Worm (Caenorhabditis elegans) whole organism, young adult: ENCODE data around the gene clc-11.

Experiments
- B0019.2 ChIP-seq: fragments of 200-800 bp; sonication (Bioruptor generic); conservative IDR thresholded peaks from 2 replicates; pipeline ENCODE4 v1.3.6; 2022; ENCODE audit warnings: missing genetic modification reagents, missing genetic modification characterization, missing compliant biosample characterization
- B0261.1 ChIP-seq: sonication (generic microtip); optimal IDR thresholded peaks from 2 replicates; lab custom pipeline; 2016; ENCODE audit warnings: mild to moderate bottlenecking, missing genetic modification characterization, moderate library complexity, missing compliant biosample characterization
- C06A6.2 ChIP-seq: fragments of 200-800 bp; sonication (Bioruptor generic); conservative IDR thresholded peaks from 2 replicates; pipeline ENCODE4 v1.3.6; 2022; ENCODE audit warnings: missing genetic modification characterization, missing compliant biosample characterization
- C17E4.6 ChIP-seq: fragments of 200-800 bp; sonication (Bioruptor generic); IDR thresholded peaks from 2 replicates; pipeline ENCODE4 v1.3.6; 2022; ENCODE audit warnings: missing genetic modification reagents, missing genetic modification characterization, missing compliant biosample characterization
- F49E8.2 ChIP-seq: sonication (generic microtip); optimal IDR thresholded peaks from 3 replicates; lab custom pipeline; 2017; ENCODE audit warnings: missing genetic modification characterization, mild to moderate bottlenecking, missing compliant biosample characterization, antibody characterized with exemption, moderate library complexity; ENCODE audit not compliant: insufficient read depth
- T07F8.4 ChIP-seq: sonication (generic microtip); optimal IDR thresholded peaks from 2 replicates; lab custom pipeline; 2016; ENCODE audit warnings: mild to moderate bottlenecking, missing genetic modification characterization, moderate library complexity, missing compliant biosample characterization
- Y53F4B.3 ChIP-seq: fragments of 200-800 bp; sonication (Bioruptor generic); IDR thresholded peaks from 2 replicates; pipeline ENCODE4 v1.3.6; 2022; ENCODE audit warnings: missing genetic modification reagents, missing genetic modification characterization, missing compliant biosample characterization
- Y67H2A.10 ChIP-seq: fragments of 200-800 bp; sonication (Bioruptor generic); conservative IDR thresholded peaks from 2 replicates; pipeline ENCODE4 v1.3.6; 2022; ENCODE audit warnings: missing genetic modification reagents, missing genetic modification characterization, missing compliant biosample characterization
- Y95B8A.8 ChIP-seq: fragments of 200-800 bp; sonication (Bioruptor generic); IDR thresholded peaks from 2 replicates; pipeline ENCODE4 v1.3.6; 2022; ENCODE audit warnings: missing genetic modification reagents, missing genetic modification characterization, missing compliant biosample characterization
- ama-1 ChIP-seq, 3 experiments: fragments of 150-350 bp in 1 of 3; sonication (generic microtip) in 2 of 3; optimal IDR thresholded peaks; 2 replicates each; lab custom pipeline; 2014 to 2018; ENCODE audit warnings: missing biosample characterization in 2 of 3, missing genetic modification characterization in 2 of 3, missing genetic modification reagents in 2 of 3
- attf-5 ChIP-seq: fragments of 200-800 bp; sonication (Bioruptor generic); optimal IDR thresholded peaks from 2 replicates; lab custom pipeline; 2018; ENCODE audit warnings: mild to moderate bottlenecking, missing genetic modification characterization, missing compliant biosample characterization
- bed-1 ChIP-seq: fragments of 200-800 bp; sonication (Bioruptor generic); IDR thresholded peaks from 2 replicates; pipeline ENCODE4 v1.3.6; 2022; ENCODE audit warnings: missing genetic modification reagents, missing genetic modification characterization, missing compliant biosample characterization
- bed-2 ChIP-seq: fragments of 200-800 bp; sonication (Bioruptor generic); IDR thresholded peaks from 2 replicates; pipeline ENCODE4 v1.3.6; 2022; ENCODE audit warnings: missing genetic modification reagents, missing genetic modification characterization, missing compliant biosample characterization
- ccch-3 ChIP-seq: fragments of 200-800 bp; sonication (Bioruptor generic); optimal IDR thresholded peaks from 2 replicates; lab custom pipeline; 2018; ENCODE audit warnings: mild to moderate bottlenecking, missing genetic modification characterization, missing compliant biosample characterization
- ceh-79 ChIP-seq: sonication (generic microtip); optimal IDR thresholded peaks from 2 replicates; lab custom pipeline; 2017; ENCODE audit warnings: mild to moderate bottlenecking, missing genetic modification characterization, missing compliant biosample characterization
- chd-7 ChIP-seq: sonication (generic microtip); optimal IDR thresholded peaks from 2 replicates; lab custom pipeline; 2016; ENCODE audit warnings: mild to moderate bottlenecking, missing genetic modification characterization, moderate library complexity, missing compliant biosample characterization
- dox-1 ChIP-seq: fragments of 200-800 bp; sonication (Bioruptor generic); IDR thresholded peaks from 2 replicates; pipeline ENCODE4 v1.3.6; 2022; ENCODE audit warnings: missing genetic modification reagents, missing genetic modification characterization, missing compliant biosample characterization
- egl-44 ChIP-seq: fragments of 200-800 bp; sonication (Bioruptor generic); IDR thresholded peaks from 2 replicates; pipeline ENCODE4 v1.3.6; 2022; ENCODE audit warnings: missing genetic modification reagents, missing genetic modification characterization, missing compliant biosample characterization
- hmg-1.2 ChIP-seq: fragments of 200-800 bp; sonication (Bioruptor generic); IDR thresholded peaks from 2 replicates; pipeline ENCODE4 v1.3.6; 2022; ENCODE audit warnings: missing genetic modification reagents, missing genetic modification characterization, missing compliant biosample characterization
- hsf-1 ChIP-seq: fragments of 200-800 bp; sonication (Bioruptor generic); IDR thresholded peaks from 2 replicates; pipeline ENCODE4 v1.3.6; 2022; ENCODE audit warnings: missing genetic modification reagents, missing genetic modification characterization, missing compliant biosample characterization
- let-526 ChIP-seq: fragments of 200-800 bp; sonication (Bioruptor generic); IDR thresholded peaks from 2 replicates; pipeline ENCODE4 v1.3.6; 2022; ENCODE audit warnings: missing genetic modification reagents, missing genetic modification characterization, missing compliant biosample characterization
- lin-40 ChIP-seq: sonication (generic microtip); optimal IDR thresholded peaks from 2 replicates; lab custom pipeline; 2016; ENCODE audit warnings: missing genetic modification characterization, mild to moderate bottlenecking, missing compliant biosample characterization, missing genotype, missing genetic modification reagents
- madf-10 ChIP-seq: sonication (generic microtip); optimal IDR thresholded peaks from 2 replicates; lab custom pipeline; 2016; ENCODE audit warnings: mild to moderate bottlenecking, missing genetic modification characterization, missing compliant biosample characterization
- madf-3 ChIP-seq: fragments of 200-800 bp; sonication (Bioruptor generic); IDR thresholded peaks from 2 replicates; pipeline ENCODE4 v1.3.6; 2022; ENCODE audit warnings: missing genetic modification reagents, missing genetic modification characterization, missing compliant biosample characterization
- mxl-1 ChIP-seq: sonication (generic microtip); optimal IDR thresholded peaks from 2 replicates; lab custom pipeline; 2016; ENCODE audit warnings: missing genetic modification characterization, missing compliant biosample characterization
- nfya-2 ChIP-seq: fragments of 200-800 bp; sonication (Bioruptor generic); IDR thresholded peaks from 2 replicates; pipeline ENCODE4 v1.3.6; 2022; ENCODE audit warnings: missing genetic modification reagents, missing genetic modification characterization, missing compliant biosample characterization
- nhr-120 ChIP-seq: fragments of 200-800 bp; sonication (Bioruptor generic); IDR thresholded peaks from 2 replicates; pipeline ENCODE4 v1.3.6; 2022; ENCODE audit warnings: missing genetic modification characterization, missing compliant biosample characterization
- nhr-80 ChIP-seq: sonication (generic microtip); optimal IDR thresholded peaks from 2 replicates; lab custom pipeline; 2016; ENCODE audit warnings: missing genetic modification characterization, missing compliant biosample characterization
- pbrm-1 ChIP-seq: fragments of 200-800 bp; sonication (Bioruptor generic); IDR thresholded peaks from 2 replicates; pipeline ENCODE4 v1.3.6; 2022; ENCODE audit warnings: missing genetic modification reagents, missing genetic modification characterization, missing compliant biosample characterization
- rec-8 ChIP-seq, 2 experiments: sonication (generic microtip); optimal IDR thresholded peaks; 2 replicates each; lab custom pipeline; 2016; ENCODE audit warnings: mild to moderate bottlenecking in 2 of 2, missing genetic modification characterization in 2 of 2, missing genetic modification reagents in 2 of 2, missing genotype in 2 of 2, missing biosample characterization in 1 of 2, missing compliant biosample characterization in 1 of 2, moderate library complexity in 1 of 2
- sdz-38 ChIP-seq: sonication (generic microtip); optimal IDR thresholded peaks from 2 replicates; lab custom pipeline; 2016; ENCODE audit warnings: missing genotype, missing genetic modification characterization, missing compliant biosample characterization
- snpc-1.3 ChIP-seq: sonication (generic microtip); optimal IDR thresholded peaks from 2 replicates; lab custom pipeline; 2017; ENCODE audit warnings: missing genetic modification characterization, mild to moderate bottlenecking, missing compliant biosample characterization, antibody characterized with exemption, moderate library complexity, missing genotype, missing genetic modification reagents; ENCODE audit not compliant: insufficient read depth
- sptf-2 ChIP-seq: fragments of 200-800 bp; sonication (Bioruptor generic); optimal IDR thresholded peaks from 2 replicates; lab custom pipeline; 2018; ENCODE audit warnings: mild to moderate bottlenecking, missing genetic modification characterization, missing compliant biosample characterization
- tbp1 ChIP-seq: fragments of 200-800 bp; sonication (Bioruptor generic); optimal IDR thresholded peaks from 2 replicates; lab custom pipeline; 2018; ENCODE audit warnings: mild to moderate bottlenecking, missing genetic modification characterization, missing compliant biosample characterization
- tbx-9 ChIP-seq: sonication (generic microtip); optimal IDR thresholded peaks from 2 replicates; lab custom pipeline; 2016; ENCODE audit warnings: borderline replicate concordance, missing genetic modification characterization, inconsistent platforms, missing compliant biosample characterization
- zfh-2 ChIP-seq: fragments of 200-800 bp; sonication (Bioruptor generic); conservative IDR thresholded peaks from 2 replicates; pipeline ENCODE4 v1.3.6; 2022; ENCODE audit warnings: missing genetic modification reagents, missing genetic modification characterization, missing compliant biosample characterization
- zim-3 ChIP-seq: sonication (generic microtip); optimal IDR thresholded peaks from 2 replicates; lab custom pipeline; 2017; ENCODE audit warnings: mild to moderate bottlenecking, missing genetic modification characterization, moderate library complexity, missing compliant biosample characterization
- ztf-26 ChIP-seq: sonication (generic microtip); optimal IDR thresholded peaks from 2 replicates; lab custom pipeline; 2017; ENCODE audit warnings: missing genetic modification characterization, missing compliant biosample characterization
- ztf-3 ChIP-seq: fragments of 200-800 bp; sonication (Bioruptor generic); optimal IDR thresholded peaks from 2 replicates; lab custom pipeline; 2018; ENCODE audit warnings: mild to moderate bottlenecking, missing genetic modification characterization, missing compliant biosample characterization

clc-11 gene

DNA sequence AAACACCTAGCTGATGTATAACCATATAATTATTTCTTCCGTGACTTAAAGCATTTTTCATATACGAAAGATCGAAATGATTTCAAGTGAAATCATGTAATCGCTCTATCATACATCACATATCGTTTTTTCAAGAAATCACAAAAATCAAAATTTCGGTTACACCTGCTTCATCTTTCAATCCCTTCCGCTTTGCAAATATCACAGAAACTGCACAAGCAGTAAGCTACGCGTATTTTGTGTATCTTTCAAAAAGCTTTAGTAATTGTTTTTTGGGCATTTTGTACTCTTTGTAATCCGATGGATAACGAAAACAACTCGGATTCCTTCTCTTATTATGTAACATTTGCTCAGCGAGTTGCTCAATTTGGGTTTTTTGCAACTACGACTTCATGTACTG, 24.0 kb downstream of the clc-11 start, which contains the start of gene str-25:
str-25 (plus strand) TSS at position 301 of the 400 bp plus-strand sequence.
- TF ChIP-seq Y53F4B.3 (GFP tag; lab: Robert Waterston, UW) (no peak), nhr-120 (GFP tag; lab: Robert Waterston, UW) (no peak), egl-44 (GFP tag; lab: Robert Waterston, UW) (no peak), tbx-9 (tag; lab: Kevin White, UChicago) (no peak), lin-40 (tag; lab: Kevin White, UChicago) (no peak), chd-7 (tag; lab: Kevin White, UChicago) (no peak)

DNA sequence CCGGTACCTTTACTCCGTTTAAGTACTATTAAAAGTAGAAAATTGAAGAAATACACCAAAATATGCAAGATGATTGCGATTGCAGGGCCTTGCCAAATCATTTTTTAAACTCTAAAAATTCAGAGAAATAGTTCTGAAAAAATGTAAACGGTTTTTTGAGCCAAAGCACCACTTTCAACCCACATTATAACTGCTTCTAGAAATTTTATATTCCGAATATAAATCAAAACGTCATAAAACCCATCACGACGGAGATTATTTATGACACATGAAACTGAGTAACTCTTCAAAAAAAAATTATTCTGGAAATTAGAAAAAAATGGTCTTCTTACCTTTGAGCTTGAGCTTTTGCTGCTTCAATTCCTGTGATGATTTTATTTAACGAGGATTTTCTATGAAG, 25.2 kb downstream of the clc-11 start, which contains the start of gene srxa-16:
srxa-16 (minus strand) TSS at position 101 of the 400 bp plus-strand sequence.
- no peak for TF ChIP-seq T07F8.4 (tag; lab: Kevin White, UChicago)
- TF ChIP-seq ztf-26 (tag; lab: Kevin White, UChicago) = no peak
- no peak for TF ChIP-seq sdz-38 (tag; lab: Kevin White, UChicago)
- no peak for TF ChIP-seq sptf-2
- no peak for TF ChIP-seq ceh-79
- TF ChIP-seq hmg-1.2 (GFP tag; lab: Robert Waterston, UW) = no peak
- TF ChIP-seq nhr-80 (tag; lab: Kevin White, UChicago) = no peak
- no peak for TF ChIP-seq snpc-1.3 (tag; lab: Kevin White, UChicago)
- no peak for TF ChIP-seq nfya-2 (GFP tag; lab: Robert Waterston, UW)
- TF ChIP-seq ccch-3 (GFP tag; lab: Kevin White, UChicago) = no peak
- TF ChIP-seq F49E8.2 = no peak
- TF ChIP-seq B0019.2 = no peak
- no peak for TF ChIP-seq pbrm-1
- TF ChIP-seq bed-2 (GFP tag; lab: Robert Waterston, UW) = no peak
- TF ChIP-seq hsf-1 = no peak
- no peak for TF ChIP-seq zim-3
- TF ChIP-seq C17E4.6 (GFP tag; lab: Robert Waterston, UW) = no peak
- no peak for TF ChIP-seq bed-1 (GFP tag; lab: Robert Waterston, UW)
- no peak for TF ChIP-seq madf-3 (GFP tag; lab: Robert Waterston, UW)

DNA sequence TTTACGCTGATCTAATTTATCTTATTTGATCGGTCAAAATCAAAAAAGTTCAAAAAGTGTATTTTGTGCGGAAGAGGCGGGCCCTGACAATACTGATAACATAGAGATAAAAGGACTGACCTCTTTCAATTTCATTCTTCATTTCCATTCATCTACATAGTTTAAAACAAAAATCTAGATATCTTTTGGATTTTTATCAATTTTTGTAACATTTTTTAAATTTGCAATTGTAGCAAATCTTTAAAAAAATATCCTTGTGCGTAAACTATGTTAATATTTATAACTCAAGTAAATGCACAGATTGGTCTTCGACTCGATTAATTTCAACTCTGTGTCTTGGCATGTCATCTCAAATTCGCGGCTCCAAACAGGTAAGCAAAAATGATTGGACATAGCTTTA, 35.8 kb downstream of the clc-11 start, which contains the start of gene argk-1:
argk-1 (plus strand) TSS at position 301 of the 400 bp plus-strand sequence.
- no peak for TF ChIP-seq let-526 (GFP tag; lab: Robert Waterston, UW)
- no peak for TF ChIP-seq zim-3
- no peak for TF ChIP-seq rec-8 (tag; optimal IDR thresholded peaks at IDR 0.05; lab: Kevin White, UChicago)
- no peak for TF ChIP-seq Y67H2A.10 (GFP tag; lab: Robert Waterston, UW)
- TF ChIP-seq madf-3 (GFP tag; lab: Robert Waterston, UW) = no peak
- TF ChIP-seq T07F8.4 (tag; lab: Kevin White, UChicago) = no peak
- no peak for TF ChIP-seq C06A6.2

DNA sequence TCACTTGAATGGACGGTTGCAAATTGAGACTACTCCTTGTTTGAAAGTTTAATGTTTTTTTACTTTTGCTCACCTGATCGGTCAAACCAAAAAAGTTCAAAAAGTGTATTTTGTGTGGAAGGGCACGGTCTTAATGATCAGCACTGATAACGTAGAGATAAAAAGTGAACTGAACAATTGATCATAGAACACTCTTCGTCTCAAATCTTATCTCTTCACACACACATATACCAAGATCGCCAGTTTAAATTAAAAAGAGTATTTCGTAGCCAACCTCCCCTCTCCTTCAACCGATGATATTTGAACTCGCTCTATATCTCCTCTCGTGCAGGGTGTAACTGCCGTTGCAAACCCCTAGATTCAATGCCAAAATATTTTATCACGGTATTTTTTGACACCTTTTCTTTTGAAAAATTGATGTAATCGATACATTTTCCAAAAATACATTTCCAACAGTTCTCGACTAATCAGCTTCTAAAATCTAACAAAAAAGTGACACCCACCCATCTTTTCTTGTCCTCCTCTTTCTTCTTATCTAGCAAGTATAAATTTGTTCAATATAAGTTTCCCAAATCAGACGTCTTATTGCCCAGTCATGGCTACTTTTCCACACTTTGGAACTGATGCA, 39.2 kb downstream of the clc-11 start, which contains the start of gene cth-1:
cth-1 (plus strand) TSS at position 578 of the 628 bp plus-strand sequence.
- TF ChIP-seq nhr-80 (tag; lab: Kevin White, UChicago) (peak; percentile 68), zfh-2 (GFP tag; lab: Robert Waterston, UW) (no peak)

DNA sequence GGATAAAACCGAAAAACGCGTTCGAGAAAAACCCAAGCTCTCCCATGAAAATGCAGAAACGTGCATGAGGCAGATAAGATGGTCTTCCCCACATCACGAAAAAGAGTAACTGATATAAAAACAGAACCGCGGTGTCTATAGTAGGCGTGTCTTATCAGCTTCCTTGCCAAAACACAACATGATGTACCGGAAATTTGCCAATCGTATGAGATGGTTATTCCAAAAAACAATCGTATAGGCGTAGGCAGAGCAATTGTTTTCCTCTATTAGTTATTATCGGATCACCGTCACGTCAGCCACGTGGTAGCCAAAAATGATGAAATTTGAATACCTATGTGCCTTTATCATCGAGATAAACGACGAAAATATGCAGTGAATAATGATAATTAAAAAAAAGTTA, 40.0 kb downstream of the clc-11 start, which contains the start of gene str-7:
str-7 (minus strand) TSS at position 101 of the 400 bp plus-strand sequence.
- TF ChIP-seq zim-3 = no peak
- TF ChIP-seq F49E8.2 = no peak
- TF ChIP-seq dox-1 = no peak
- TF ChIP-seq ama-1 (optimal IDR thresholded peaks at IDR 0.05; lab: Kevin White, UChicago) = no peak
- no peak for TF ChIP-seq ama-1 (GFP tag; optimal IDR thresholded peaks at IDR 0.05; lab: Kevin White, UChicago)
- no peak for TF ChIP-seq Y95B8A.8 (GFP tag; lab: Robert Waterston, UW)
- no peak for TF ChIP-seq B0261.1 (tag; lab: Kevin White, UChicago)
- no peak for TF ChIP-seq madf-3 (GFP tag; lab: Robert Waterston, UW)
- TF ChIP-seq mxl-1 (tag; lab: Kevin White, UChicago) = no peak
- no peak for TF ChIP-seq attf-5
- TF ChIP-seq C06A6.2 = no peak
- no peak for TF ChIP-seq madf-10 (tag; lab: Kevin White, UChicago)
- no peak for TF ChIP-seq C17E4.6 (GFP tag; lab: Robert Waterston, UW)
- no peak for TF ChIP-seq nhr-120 (GFP tag; lab: Robert Waterston, UW)
- no peak for TF ChIP-seq pbrm-1
- TF ChIP-seq ztf-3 = no peak
- TF ChIP-seq tbp1 (GFP tag; lab: Kevin White, UChicago) = no peak
- no peak for TF ChIP-seq bed-1 (GFP tag; lab: Robert Waterston, UW)
